Worm (Caenorhabditis elegans) whole organism, late embryonic: ENCODE results near the gene C25A8.1.

Source experiments
- C08G9.2 ChIP-seq: sonication (generic microtip); optimal IDR thresholded peaks from 2 replicates; lab custom pipeline; 2016; ENCODE audit warnings: mild to moderate bottlenecking, missing genetic modification characterization, moderate library complexity, missing compliant biosample characterization
- C38D4.7 ChIP-seq: fragments of 200-800 bp; sonication (Bioruptor generic); optimal IDR thresholded peaks from 2 replicates; lab custom pipeline; 2018; ENCODE audit warnings: mild to moderate bottlenecking, missing genetic modification characterization, moderate library complexity, missing compliant biosample characterization
- F13H6.1 ChIP-seq: sonication (generic microtip); optimal IDR thresholded peaks from 2 replicates; lab custom pipeline; 2016; ENCODE audit warnings: missing genetic modification characterization, missing compliant biosample characterization
- K09A11.1 ChIP-seq: sonication (generic microtip); optimal IDR thresholded peaks from 2 replicates; lab custom pipeline; 2017; ENCODE audit warnings: antibody characterized with exemption, mild to moderate bottlenecking, missing genetic modification characterization, missing compliant biosample characterization; ENCODE audit not compliant: insufficient read depth
- ama-1 ChIP-seq: fragments of 150-350 bp; optimal IDR thresholded peaks from 2 replicates; lab custom pipeline; 2014
- ceh-19 ChIP-seq: fragments of 200-800 bp; sonication (Bioruptor generic); optimal IDR thresholded peaks from 2 replicates; lab custom pipeline; 2018; ENCODE audit warnings: mild to moderate bottlenecking, missing genetic modification characterization, missing compliant biosample characterization
- ceh-22 ChIP-seq: sonication (generic microtip); optimal IDR thresholded peaks from 2 replicates; lab custom pipeline; 2017; ENCODE audit warnings: missing biosample characterization, missing genetic modification characterization
- ceh-24 ChIP-seq: sonication (generic microtip); optimal IDR thresholded peaks from 2 replicates; lab custom pipeline; 2016; ENCODE audit warnings: mild to moderate bottlenecking, missing genetic modification characterization, missing compliant biosample characterization
- ceh-34 ChIP-seq: sonication (generic microtip); optimal IDR thresholded peaks from 2 replicates; lab custom pipeline; 2016; ENCODE audit warnings: mild to moderate bottlenecking, missing genetic modification characterization, missing compliant biosample characterization
- ceh-45 ChIP-seq: fragments of 200-800 bp; sonication (Bioruptor generic); IDR thresholded peaks from 2 replicates; pipeline ENCODE4 v1.3.6; 2022; ENCODE audit warnings: missing genetic modification reagents, missing genetic modification characterization, missing compliant biosample characterization
- ceh-6 ChIP-seq: fragments of 200-800 bp; sonication (Bioruptor generic); optimal IDR thresholded peaks from 2 replicates; lab custom pipeline; 2018; ENCODE audit warnings: mild to moderate bottlenecking, missing genetic modification characterization, missing compliant biosample characterization
- ceh-9 ChIP-seq: sonication (generic microtip); optimal IDR thresholded peaks from 2 replicates; lab custom pipeline; 2016; ENCODE audit warnings: mild to moderate bottlenecking, missing genetic modification characterization, inconsistent platforms, missing compliant biosample characterization
- che-1 ChIP-seq: sonication (generic microtip); optimal IDR thresholded peaks from 2 replicates; lab custom pipeline; 2016; ENCODE audit warnings: mild to moderate bottlenecking, missing genetic modification characterization, missing compliant biosample characterization
- dve-1 ChIP-seq: sonication (generic microtip); optimal IDR thresholded peaks from 2 replicates; lab custom pipeline; 2017; ENCODE audit warnings: antibody characterized with exemption, mild to moderate bottlenecking, missing genetic modification characterization, missing compliant biosample characterization
- elt-2 ChIP-seq: sonication (generic microtip); optimal IDR thresholded peaks from 2 replicates; lab custom pipeline; 2016; ENCODE audit warnings: missing genetic modification reagents, missing genetic modification characterization, missing compliant biosample characterization
- elt-4 ChIP-seq: sonication (generic microtip); optimal IDR thresholded peaks from 2 replicates; lab custom pipeline; 2016; ENCODE audit warnings: missing genetic modification characterization, missing compliant biosample characterization
- ets-4 ChIP-seq: sonication (generic microtip); optimal IDR thresholded peaks from 2 replicates; lab custom pipeline; 2016; ENCODE audit warnings: missing genetic modification characterization, missing compliant biosample characterization
- eyg-1 ChIP-seq: sonication (generic microtip); optimal IDR thresholded peaks from 2 replicates; lab custom pipeline; 2016; ENCODE audit warnings: missing genotype, missing genetic modification characterization, missing compliant biosample characterization
- fkh-6 ChIP-seq: sonication (generic microtip); optimal IDR thresholded peaks from 2 replicates; lab custom pipeline; 2016; ENCODE audit warnings: missing genetic modification characterization, missing compliant biosample characterization
- hlh-13 ChIP-seq: fragments of 200-800 bp; sonication (Bioruptor generic); optimal IDR thresholded peaks from 2 replicates; lab custom pipeline; 2018; ENCODE audit warnings: mild to moderate bottlenecking, missing genetic modification characterization, missing compliant biosample characterization
- hlh-15 ChIP-seq: sonication (generic microtip); optimal IDR thresholded peaks from 2 replicates; lab custom pipeline; 2016; ENCODE audit warnings: missing genetic modification characterization, missing compliant biosample characterization
- hlh-6 ChIP-seq: sonication (generic microtip); optimal IDR thresholded peaks from 2 replicates; lab custom pipeline; 2016; ENCODE audit warnings: missing genotype, missing genetic modification characterization, missing compliant biosample characterization
- lin-11 ChIP-seq: fragments of 200-800 bp; sonication (Bioruptor generic); optimal IDR thresholded peaks from 2 replicates; lab custom pipeline; 2018; ENCODE audit warnings: mild to moderate bottlenecking, missing genetic modification characterization, missing compliant biosample characterization
- nfya-1 ChIP-seq: sonication (generic microtip); optimal IDR thresholded peaks from 2 replicates; lab custom pipeline; 2017; ENCODE audit warnings: missing genetic modification characterization, mild to moderate bottlenecking, missing compliant biosample characterization, antibody characterized with exemption, moderate library complexity
- npax-4 ChIP-seq: sonication (generic microtip); optimal IDR thresholded peaks from 2 replicates; lab custom pipeline; 2016; ENCODE audit warnings: missing genetic modification characterization, missing compliant biosample characterization
- pha-2 ChIP-seq: sonication (generic microtip); optimal IDR thresholded peaks from 2 replicates; lab custom pipeline; 2017; ENCODE audit warnings: mild to moderate bottlenecking, missing genetic modification characterization, missing compliant biosample characterization
- pha-4 ChIP-seq: fragments of 150-350 bp; optimal IDR thresholded peaks from 2 replicates; lab custom pipeline; 2018; ENCODE audit warnings: missing biosample characterization, missing genetic modification reagents, missing genetic modification characterization
- pqm-1 ChIP-seq: sonication (generic microtip); optimal IDR thresholded peaks from 2 replicates; lab custom pipeline; 2016; ENCODE audit warnings: missing genetic modification characterization, missing compliant biosample characterization
- ref-2 ChIP-seq: sonication (generic microtip); optimal IDR thresholded peaks from 2 replicates; lab custom pipeline; 2016; ENCODE audit warnings: missing genetic modification characterization, missing compliant biosample characterization
- rnt-1 ChIP-seq: sonication (generic microtip); optimal IDR thresholded peaks from 2 replicates; lab custom pipeline; 2016; ENCODE audit warnings: missing genetic modification characterization, missing compliant biosample characterization
- sox-4 ChIP-seq: sonication (generic microtip); optimal IDR thresholded peaks from 2 replicates; lab custom pipeline; 2017; ENCODE audit warnings: mild to moderate bottlenecking, missing genetic modification characterization, inconsistent platforms, missing compliant biosample characterization
- ttx-3 ChIP-seq: sonication (generic microtip); optimal IDR thresholded peaks from 2 replicates; lab custom pipeline; 2016; ENCODE audit warnings: missing genetic modification reagents, missing genetic modification characterization, missing compliant biosample characterization
- unc-42 ChIP-seq: sonication (generic microtip); optimal IDR thresholded peaks from 2 replicates; lab custom pipeline; 2016; ENCODE audit warnings: missing genotype, missing genetic modification characterization, missing compliant biosample characterization
- zip-5 ChIP-seq: sonication (generic microtip); optimal IDR thresholded peaks from 2 replicates; lab custom pipeline; 2016; ENCODE audit warnings: missing genetic modification characterization, missing compliant biosample characterization
- ztf-16 ChIP-seq: sonication (generic microtip); optimal IDR thresholded peaks from 2 replicates; lab custom pipeline; 2017; ENCODE audit warnings: missing genetic modification characterization, missing compliant biosample characterization

The C25A8.1 gene

DNA sequence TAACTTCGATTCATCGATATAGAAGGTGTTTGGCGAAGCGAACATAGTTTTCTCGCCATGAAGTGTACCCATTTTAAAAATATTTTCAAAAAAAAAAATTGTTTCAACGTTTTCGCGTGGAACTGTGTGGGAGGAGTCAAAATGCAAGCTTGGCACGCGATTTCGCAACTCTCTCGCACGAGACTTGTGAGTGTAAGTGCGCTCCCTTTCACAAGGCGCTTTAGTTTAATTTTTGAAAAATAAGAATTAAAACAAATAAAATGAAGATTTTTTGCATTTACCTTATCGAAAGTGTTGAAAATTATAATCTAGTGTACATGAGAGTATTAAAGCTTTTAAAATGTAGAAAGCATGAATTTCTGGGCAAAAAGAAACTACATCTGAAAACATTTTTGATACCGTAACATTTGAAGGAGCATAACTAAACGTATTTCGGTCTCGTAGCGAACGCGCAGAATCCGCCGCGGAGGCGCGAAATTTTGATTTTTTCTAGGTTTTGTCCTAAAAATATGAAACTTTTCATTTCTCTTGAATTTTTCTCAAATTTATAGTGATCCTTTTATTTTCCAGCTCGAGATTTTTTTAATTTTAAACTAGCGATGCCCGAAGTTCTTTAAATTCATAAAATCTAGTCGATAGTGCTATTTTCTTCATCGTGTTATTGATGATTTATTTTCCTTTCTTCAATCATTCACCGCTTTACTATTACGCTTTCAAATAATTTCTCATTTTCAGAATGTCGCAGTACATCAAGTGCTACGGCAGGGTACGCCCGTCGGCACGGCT is 28.7 kb downstream of the C25A8.1 start, which contains the start of the genes cogc-2 and klp-18 (continued):
- TF ChIP-seq hlh-6 (tag; lab: Kevin White, UChicago) (no peak), pqm-1 (tag; lab: Kevin White, UChicago) (no peak), F13H6.1 (no peak), ceh-45 (GFP tag; lab: Robert Waterston, UW) (0 out of 2 replicates have a peak, but pooled peaks have one; percentile 15), ceh-6 (GFP tag; lab: Kevin White, UChicago) (peak; percentile 45), ttx-3 (tag; lab: Kevin White, UChicago) (peak; percentile 44), C08G9.2 (tag; lab: Kevin White, UChicago) (peak; percentile 21), zip-5 (tag; lab: Kevin White, UChicago) (peak; percentile 18), ceh-9 (no peak), sox-4 (tag; lab: Kevin White, UChicago) (peak; percentile 67), elt-4 (tag; lab: Kevin White, UChicago) (no peak), npax-4 (tag; lab: Kevin White, UChicago) (peak; percentile 19), elt-2 (peak; percentile 80), eyg-1 (tag; lab: Kevin White, UChicago) (no peak), fkh-6 (tag; lab: Kevin White, UChicago) (peak; percentile 36), C38D4.7 (GFP tag; lab: Kevin White, UChicago) (peak; percentile 24), che-1 (tag; lab: Kevin White, UChicago) (peak; percentile 47), ceh-34 (peak; percentile 44), K09A11.1 (tag; lab: Kevin White, UChicago) (peak; percentile 53), dve-1 (tag; lab: Kevin White, UChicago) (no peak), ceh-24 (no peak), ama-1 (lab: Kevin White, UChicago) (no peak), ceh-22 (tag; lab: Kevin White, UChicago) (no peak), pha-2 (tag; lab: Kevin White, UChicago) (peak; percentile 52), hlh-13 (GFP tag; lab: Kevin White, UChicago) (no peak), unc-42 (tag; lab: Kevin White, UChicago) (peak; percentile 45), ets-4 (tag; lab: Kevin White, UChicago) (peak; percentile 24)

- TF ChIP-seq elt-4 (tag; lab: Kevin White, UChicago): no peak
- no peak for TF ChIP-seq hlh-15 (tag; lab: Kevin White, UChicago)
- no peak for TF ChIP-seq ceh-19 (GFP tag; lab: Kevin White, UChicago)
- TF ChIP-seq ceh-24: no peak
- TF ChIP-seq pha-4 (tag; lab: Kevin White, UChicago): no peak
- TF ChIP-seq ama-1 (lab: Kevin White, UChicago): no peak
- no peak for TF ChIP-seq rnt-1 (tag; lab: Kevin White, UChicago)
- TF ChIP-seq ztf-16 (tag; lab: Kevin White, UChicago): no peak
- TF ChIP-seq ref-2 (tag; lab: Kevin White, UChicago): no peak
- no peak for TF ChIP-seq lin-11 (tag; lab: Kevin White, UChicago)
Measured at ce11 chrIV:7043430-7043829, 32.5 kb downstream of the C25A8.1 start.

- TF ChIP-seq C08G9.2 (tag; lab: Kevin White, UChicago): no peak
- TF ChIP-seq unc-42 (tag; lab: Kevin White, UChicago): peak; percentile 8
- TF ChIP-seq nfya-1 (tag; lab: Kevin White, UChicago): peak; percentile 32
Measured at ce11 chrIV:7044552-7045139, 33.7 kb downstream of the C25A8.1 start, which contains the start of gene tin-9.1. Gene tin-9.1, minus strand, starts transcription at chrIV:7044602.
